Fruit fly (Drosophila melanogaster): ENCODE results near the gene CG7214.
A peak's percentile ranks its signal among the peaks of the same experiment; 100 is the strongest.

CG7214 gene

dm6 chr2L:7703534-7703933, 41.1 kb downstream of the CG7214 start (continued):
- peak; percentile 10 for TF ChIP-seq zfh2 (GFP tag; optimal IDR thresholded peaks at IDR 0.05)
- TF ChIP-seq Dbx (GFP tag; IDR thresholded peaks at IDR 0.05) = peak; percentile 31; the same call in 1 of the 3 replicates
- 0 out of 2 replicates have a peak, but pooled peaks have one; percentile 22 for TF ChIP-seq CG14441 (GFP tag; IDR thresholded peaks at IDR 0.05)
- TF ChIP-seq wdn (GFP tag; IDR thresholded peaks at IDR 0.05) = peak; percentile 17; the same call in 1 of the 2 replicates
- 0 out of 3 replicates have a peak, but pooled peaks have one; percentile 12 for TF ChIP-seq zfh1 (GFP tag; IDR thresholded peaks at IDR 0.05)
- TF ChIP-seq lab (GFP tag; optimal IDR thresholded peaks at IDR 0.05) = peak; percentile 23
- TF ChIP-seq HHEX (GFP tag; optimal IDR thresholded peaks at IDR 0.05) = peak; percentile 3
- TF ChIP-seq CG2889 (GFP tag; IDR thresholded peaks at IDR 0.05) = 0 out of 3 replicates have a peak, but pooled peaks have one; percentile 29
- peak; percentile 8 for TF ChIP-seq Xbp1 (GFP tag; optimal IDR thresholded peaks at IDR 0.05)
- no peak for TF ChIP-seq hbn (GFP tag; IDR thresholded peaks at IDR 0.05; ENCODE audit: partially characterized antibody)
- TF ChIP-seq Hmr (GFP tag; optimal IDR thresholded peaks at IDR 0.05) = peak; percentile 35
- TF ChIP-seq CG9817 (tag; optimal IDR thresholded peaks at IDR 0.05) = peak; percentile 45
- peak; percentile 53 for TF ChIP-seq CG15269 (tag; optimal IDR thresholded peaks at IDR 0.05)
- peak; percentile 45; the same call in 1 of the 2 replicates for TF ChIP-seq CG32767 (GFP tag; IDR thresholded peaks at IDR 0.05)
- no peak for TF ChIP-seq CG10267 (tag; optimal IDR thresholded peaks at IDR 0.05)
- peak; percentile 35 for TF ChIP-seq slbo (GFP tag; IDR thresholded peaks at IDR 0.05)
- TF ChIP-seq CG15514 (GFP tag; optimal IDR thresholded peaks at IDR 0.05) = peak; percentile 7
- TF ChIP-seq CG6689 (GFP tag; IDR thresholded peaks at IDR 0.05) = peak; percentile 18; the same call in 1 of the 2 replicates
- TF ChIP-seq sd (tag; optimal IDR thresholded peaks at IDR 0.05) = peak; percentile 19
- peak; percentile 11 for TF ChIP-seq fd3F (GFP tag; optimal IDR thresholded peaks at IDR 0.05)
- TF ChIP-seq CG2120 (GFP tag; optimal IDR thresholded peaks at IDR 0.05) = peak; percentile 46

dm6 chr2L:7702383-7703188, 42.1 kb downstream of the CG7214 start, which contains the start of gene Tep3:
Gene Tep3, plus strand, starts transcription at chr2L:7702805.
- TF ChIP-seq CG14014 (GFP tag; IDR thresholded peaks at IDR 0.05) (no peak), schlank (tag; optimal IDR thresholded peaks at IDR 0.05) (no peak), CG15073 (GFP tag; optimal IDR thresholded peaks at IDR 0.05) (no peak), CG7556 (GFP tag; optimal IDR thresholded peaks at IDR 0.05) (no peak), nerfin-1 (tag; optimal IDR thresholded peaks at IDR 0.05) (no peak), ci (GFP tag; IDR thresholded peaks at IDR 0.05) (peak; percentile 35; the same call in 1 of the 3 replicates), Mes4 (GFP tag; optimal IDR thresholded peaks at IDR 0.05) (no peak), CG16813 (GFP tag; IDR thresholded peaks at IDR 0.05; ENCODE audit: partially characterized antibody) (no peak), tap (tag; optimal IDR thresholded peaks at IDR 0.05) (no peak), CG13424 (tag; optimal IDR thresholded peaks at IDR 0.05) (no peak), Sry-δ (GFP tag; optimal IDR thresholded peaks at IDR 0.05) (no peak), pzg (GFP tag; optimal IDR thresholded peaks at IDR 0.05) (peak; percentile 8), ap (GFP tag; IDR thresholded peaks at IDR 0.05) (no peak), slbo (GFP tag; IDR thresholded peaks at IDR 0.05) (peak; percentile 43; the same call in 1 of the 2 replicates), crc (GFP tag; optimal IDR thresholded peaks at IDR 0.05) (no peak), her (GFP tag; optimal IDR thresholded peaks at IDR 0.05) (no peak), abd-A (tag; optimal IDR thresholded peaks at IDR 0.05) (no peak), CG7271 (tag; optimal IDR thresholded peaks at IDR 0.05) (no peak), maf-S (GFP tag; optimal IDR thresholded peaks at IDR 0.05) (peak; percentile 10), wek (GFP tag; optimal IDR thresholded peaks at IDR 0.05) (no peak), CG17361 (GFP tag; IDR thresholded peaks at IDR 0.05) (no peak), ranshi (GFP tag; IDR thresholded peaks at IDR 0.05) (no peak), CG10543 (GFP tag; optimal IDR thresholded peaks at IDR 0.05) (peak; percentile 9), jing (GFP tag; optimal IDR thresholded peaks at IDR 0.05) (no peak), CG8924 (tag; optimal IDR thresholded peaks at IDR 0.05) (no peak), nom (GFP tag; optimal IDR thresholded peaks at IDR 0.05) (no peak), CG12236 (GFP tag; optimal IDR thresholded peaks at IDR 0.05) (no peak), cad (GFP tag; optimal IDR thresholded peaks at IDR 0.05) (no peak), CG17612 (GFP tag; IDR thresholded peaks at IDR 0.05) (no peak)

Measured in whole organism, embryonic.